Comparison of ENCODE assay signal across 1 fruit fly cellular context in the genomic region with DNA sequence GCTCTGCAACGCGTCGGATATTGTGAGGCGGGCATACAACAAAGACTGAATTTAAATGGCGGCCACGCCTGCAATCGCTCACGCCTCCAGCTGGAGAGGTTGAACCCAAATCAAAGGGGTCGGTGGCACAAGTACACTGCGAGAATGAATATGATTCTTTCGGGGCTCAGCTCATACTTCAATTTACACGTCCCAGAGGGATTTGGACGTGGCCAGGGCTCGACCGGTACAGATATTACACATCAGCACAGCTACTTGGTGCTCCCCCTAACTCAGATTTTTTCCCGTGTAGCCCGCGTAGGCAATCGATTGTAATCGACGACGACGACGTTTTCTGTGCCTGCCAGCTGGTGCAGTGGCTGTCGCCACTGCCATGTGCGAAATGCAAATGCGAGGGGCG.
TF ChIP-seq lines count a peak whose summit lies in the region.

No protein-coding gene starts in this region.

TF ChIP-seq in whole organism, embryonic, 481 proteins besides CTCF, POLR2A, EP300 and RAD21 (continued from another document and continues in another):
- TF ChIP-seq bowl (GFP tag; IDR thresholded peaks at IDR 0.05; lab: Robert Waterston, UW) (peak; percentile 64; the same call in 1 of the 2 replicates), MBD-R2 (GFP tag; IDR thresholded peaks at IDR 0.05; lab: Robert Waterston, UW) (peak; percentile 31), CG12744 (GFP tag; optimal IDR thresholded peaks at IDR 0.05; lab: Kevin White, UChicago) (no peak), CG9932 (GFP tag; IDR thresholded peaks at IDR 0.05; lab: Robert Waterston, UW) (peak; percentile 55; the same call in 1 of the 2 replicates), CG4707 (GFP tag; optimal IDR thresholded peaks at IDR 0.05; lab: Kevin White, UChicago) (no peak), CG8478 (optimal IDR thresholded peaks at IDR 0.05; lab: Kevin White, UChicago) (no peak), CG9437 (GFP tag; optimal IDR thresholded peaks at IDR 0.05; lab: Kevin White, UChicago) (peak; percentile 39), Deaf1 (tag; optimal IDR thresholded peaks at IDR 0.05; lab: Kevin White, UChicago) (peak; percentile 9), dmrt99B (tag; optimal IDR thresholded peaks at IDR 0.05; lab: Kevin White, UChicago) (peak; percentile 91), CG4404 (GFP tag; IDR thresholded peaks at IDR 0.05; lab: Robert Waterston, UW) (peak; percentile 76), peb (GFP tag; IDR thresholded peaks at IDR 0.05; lab: Robert Waterston, UW) (peak; percentile 69; the same call in 1 of the 2 replicates), sens-2 (GFP tag; IDR thresholded peaks at IDR 0.05; lab: Robert Waterston, UW) (peak; percentile 69), MTF-1 (GFP tag; optimal IDR thresholded peaks at IDR 0.05; lab: Kevin White, UChicago; ENCODE audit: borderline replicate concordance) (peak; percentile 64), CG2889 (GFP tag; IDR thresholded peaks at IDR 0.05; lab: Robert Waterston, UW) (peak; percentile 63; the same call in 1 of the 3 replicates), Neu2 (GFP tag; optimal IDR thresholded peaks at IDR 0.05; lab: Kevin White, UChicago; ENCODE audit: borderline replicate concordance) (no peak), CG18476 (GFP tag; optimal IDR thresholded peaks at IDR 0.05; lab: Kevin White, UChicago) (peak; percentile 33), Hmr (GFP tag; optimal IDR thresholded peaks at IDR 0.05; lab: Kevin White, UChicago) (peak; percentile 62), Awh (GFP tag; IDR thresholded peaks at IDR 0.05; lab: Robert Waterston, UW) (peak; percentile 90), Atf-2 (GFP tag; optimal IDR thresholded peaks at IDR 0.05; lab: Kevin White, UChicago) (peak; percentile 59), CG31441 (GFP tag; IDR thresholded peaks at IDR 0.05; lab: Robert Waterston, UW) (peak; percentile 75), ERR (GFP tag; optimal IDR thresholded peaks at IDR 0.05; lab: Kevin White, UChicago) (peak; percentile 13), Nf-YB (GFP tag; optimal IDR thresholded peaks at IDR 0.05; lab: Kevin White, UChicago) (peak; percentile 22), CG9817 (tag; optimal IDR thresholded peaks at IDR 0.05; lab: Kevin White, UChicago) (peak; percentile 70), Fer2 (tag; optimal IDR thresholded peaks at IDR 0.05; lab: Kevin White, UChicago) (no peak), CG3995 (GFP tag; optimal IDR thresholded peaks at IDR 0.05; lab: Kevin White, UChicago) (no peak), CG11695 (GFP tag; IDR thresholded peaks at IDR 0.05; lab: Robert Waterston, UW) (peak; percentile 83; the same call in 2 of the 3 replicates), scrt (GFP tag; optimal IDR thresholded peaks at IDR 0.05; lab: Kevin White, UChicago) (peak; percentile 22), sim (GFP tag; IDR thresholded peaks at IDR 0.05; lab: Robert Waterston, UW) (0 out of 2 replicates have a peak, but pooled peaks have one; percentile 34), hb (GFP tag; IDR thresholded peaks at IDR 0.05; lab: Robert Waterston, UW; ENCODE audit: partially characterized antibody) (no peak), CG15011 (GFP tag; optimal IDR thresholded peaks at IDR 0.05; lab: Kevin White, UChicago) (no peak), Oli (tag; optimal IDR thresholded peaks at IDR 0.05; lab: Kevin White, UChicago) (peak; percentile 79), Side (GFP tag; optimal IDR thresholded peaks at IDR 0.05; lab: Kevin White, UChicago) (peak; percentile 69), CG3407 (GFP tag; optimal IDR thresholded peaks at IDR 0.05; lab: Kevin White, UChicago) (peak; percentile 69), gro (GFP tag; optimal IDR thresholded peaks at IDR 0.05; lab: Kevin White, UChicago) (no peak), Meics (GFP tag; optimal IDR thresholded peaks at IDR 0.05; lab: Kevin White, UChicago) (peak; percentile 57), lmd (GFP tag; IDR thresholded peaks at IDR 0.05; lab: Robert Waterston, UW) (peak; percentile 90), otp (GFP tag; IDR thresholded peaks at IDR 0.05; lab: Robert Waterston, UW) (peak; percentile 83), CG10979 (tag; optimal IDR thresholded peaks at IDR 0.05; lab: Kevin White, UChicago) (peak; percentile 67), esg (GFP tag; conservative IDR thresholded peaks at IDR 0.05; lab: Robert Waterston, UW) (peak; percentile 88), gsb-n (tag; optimal IDR thresholded peaks at IDR 0.05; lab: Kevin White, UChicago) (peak; percentile 48), Nf-YA (GFP tag; IDR thresholded peaks at IDR 0.05; lab: Robert Waterston, UW) (peak; percentile 87), Atf3 (GFP tag; optimal IDR thresholded peaks at IDR 0.05; lab: Kevin White, UChicago) (peak; percentile 63), h (optimal IDR thresholded peaks at IDR 0.05; lab: Kevin White, UChicago) (no peak), Stat92E (GFP tag; optimal IDR thresholded peaks at IDR 0.05; lab: Kevin White, UChicago) (no peak), CG32772 (GFP tag; IDR thresholded peaks at IDR 0.05; lab: Robert Waterston, UW) (peak; percentile 92), Atf6 (GFP tag; IDR thresholded peaks at IDR 0.05; lab: Robert Waterston, UW) (peak; percentile 72; the same call in 1 of the 2 replicates), ftz-f1 (GFP tag; optimal IDR thresholded peaks at IDR 0.05; lab: Kevin White, UChicago) (no peak), crol (GFP tag; IDR thresholded peaks at IDR 0.05; lab: Robert Waterston, UW) (no peak), dimm (GFP tag; IDR thresholded peaks at IDR 0.05; lab: Robert Waterston, UW) (peak; percentile 77), CG15514 (GFP tag; optimal IDR thresholded peaks at IDR 0.05; lab: Kevin White, UChicago) (peak; percentile 48), HmgZ (tag; optimal IDR thresholded peaks at IDR 0.05; lab: Kevin White, UChicago) (peak; percentile 45), fd64A (GFP tag; optimal IDR thresholded peaks at IDR 0.05; lab: Kevin White, UChicago) (peak; percentile 35), CG17829 (tag; optimal IDR thresholded peaks at IDR 0.05; lab: Kevin White, UChicago) (peak; percentile 73), Sry-β (GFP tag; optimal IDR thresholded peaks at IDR 0.05; lab: Kevin White, UChicago) (no peak), CG14441 (GFP tag; IDR thresholded peaks at IDR 0.05; lab: Robert Waterston, UW) (peak; percentile 92), Antp (GFP tag; optimal IDR thresholded peaks at IDR 0.05; lab: Kevin White, UChicago) (peak; percentile 89), hth (optimal IDR thresholded peaks at IDR 0.05; lab: Kevin White, UChicago) (no peak), ttk (GFP tag; IDR thresholded peaks at IDR 0.05; lab: Robert Waterston, UW) (peak; percentile 94), Dip3 (GFP tag; optimal IDR thresholded peaks at IDR 0.05; lab: Kevin White, UChicago) (peak; percentile 47), dm (GFP tag; optimal IDR thresholded peaks at IDR 0.05; lab: Kevin White, UChicago) (peak; percentile 62), kay (GFP tag; optimal IDR thresholded peaks at IDR 0.05; lab: Kevin White, UChicago) (peak; percentile 53), CG17385 (GFP tag; optimal IDR thresholded peaks at IDR 0.05; lab: Kevin White, UChicago) (peak; percentile 66), Optix (GFP tag; IDR thresholded peaks at IDR 0.05; lab: Robert Waterston, UW) (peak; percentile 87), CG7271 (tag; optimal IDR thresholded peaks at IDR 0.05; lab: Kevin White, UChicago) (no peak), ranshi (GFP tag; IDR thresholded peaks at IDR 0.05; lab: Robert Waterston, UW) (peak; percentile 90), disco-r (GFP tag; optimal IDR thresholded peaks at IDR 0.05; lab: Kevin White, UChicago) (peak; percentile 11), CG2199 (GFP tag; IDR thresholded peaks at IDR 0.05; lab: Robert Waterston, UW) (peak; percentile 65; the same call in 1 of the 3 replicates), aop (GFP tag; IDR thresholded peaks at IDR 0.05; lab: Robert Waterston, UW) (peak; percentile 74; the same call in 1 of the 2 replicates), CG32767 (GFP tag; IDR thresholded peaks at IDR 0.05; lab: Robert Waterston, UW) (peak; percentile 41; the same call in 1 of the 2 replicates), CG4282 (GFP tag; optimal IDR thresholded peaks at IDR 0.05; lab: Kevin White, UChicago) (no peak), CG34224 (GFP tag; IDR thresholded peaks at IDR 0.05; lab: Robert Waterston, UW; ENCODE audit: partially characterized antibody) (no peak), oc (tag; optimal IDR thresholded peaks at IDR 0.05; lab: Kevin White, UChicago) (peak; percentile 79), tap (tag; optimal IDR thresholded peaks at IDR 0.05; lab: Kevin White, UChicago) (peak; percentile 75), cas (GFP tag; IDR thresholded peaks at IDR 0.05; lab: Robert Waterston, UW) (no peak), CG13287 (GFP tag; IDR thresholded peaks at IDR 0.05; lab: Robert Waterston, UW; ENCODE audit: partially characterized antibody) (no peak), amos (GFP tag; IDR thresholded peaks at IDR 0.05; lab: Robert Waterston, UW; ENCODE audit: partially characterized antibody) (no peak), klu (GFP tag; IDR thresholded peaks at IDR 0.05; lab: Robert Waterston, UW) (peak; percentile 75), nerfin-1 (tag; optimal IDR thresholded peaks at IDR 0.05; lab: Kevin White, UChicago) (peak; percentile 57), Dbx (GFP tag; IDR thresholded peaks at IDR 0.05; lab: Robert Waterston, UW) (peak; percentile 51; the same call in 1 of the 3 replicates), CG10565 (GFP tag; optimal IDR thresholded peaks at IDR 0.05; lab: Kevin White, UChicago) (no peak), CG14667 (GFP tag; IDR thresholded peaks at IDR 0.05; lab: Robert Waterston, UW) (peak; percentile 89), CG15601 (tag; optimal IDR thresholded peaks at IDR 0.05; lab: Kevin White, UChicago) (peak; percentile 29), CG8944 (GFP tag; optimal IDR thresholded peaks at IDR 0.05; lab: Kevin White, UChicago) (peak; percentile 68), pros (GFP tag; optimal IDR thresholded peaks at IDR 0.05; lab: Kevin White, UChicago) (no peak), CG10462 (GFP tag; optimal IDR thresholded peaks at IDR 0.05; lab: Kevin White, UChicago) (peak; percentile 8), D19B (GFP tag; optimal IDR thresholded peaks at IDR 0.05; lab: Kevin White, UChicago) (no peak), knrl (GFP tag; IDR thresholded peaks at IDR 0.05; lab: Robert Waterston, UW; ENCODE audit: partially characterized antibody) (no peak), CG17359 (tag; optimal IDR thresholded peaks at IDR 0.05; lab: Kevin White, UChicago) (peak; percentile 87), gem (tag; optimal IDR thresholded peaks at IDR 0.05; lab: Kevin White, UChicago) (peak; percentile 78), pnt (GFP tag; optimal IDR thresholded peaks at IDR 0.05; lab: Kevin White, UChicago) (peak; percentile 83), H15 (GFP tag; IDR thresholded peaks at IDR 0.05; lab: Robert Waterston, UW) (peak; percentile 89), NfI (GFP tag; optimal IDR thresholded peaks at IDR 0.05; lab: Kevin White, UChicago) (peak; percentile 70), ci (GFP tag; IDR thresholded peaks at IDR 0.05; lab: Robert Waterston, UW) (peak; percentile 95), salm (tag; optimal IDR thresholded peaks at IDR 0.05; lab: Kevin White, UChicago) (peak; percentile 60), lilli (GFP tag; optimal IDR thresholded peaks at IDR 0.05; lab: Kevin White, UChicago) (peak; percentile 59), CG1233 (GFP tag; optimal IDR thresholded peaks at IDR 0.05; lab: Kevin White, UChicago) (peak; percentile 56), ewg (GFP tag; optimal IDR thresholded peaks at IDR 0.05; lab: Kevin White, UChicago) (peak; percentile 66), CG11504 (tag; optimal IDR thresholded peaks at IDR 0.05; lab: Kevin White, UChicago) (peak; percentile 88), CG6813 (GFP tag; optimal IDR thresholded peaks at IDR 0.05; lab: Kevin White, UChicago) (peak; percentile 63), CG5953 (GFP tag; IDR thresholded peaks at IDR 0.05; lab: Robert Waterston, UW) (peak; percentile 88), inv (GFP tag; IDR thresholded peaks at IDR 0.05; lab: Robert Waterston, UW; ENCODE audit: partially characterized antibody) (no peak), zen2 (GFP tag; IDR thresholded peaks at IDR 0.05; lab: Robert Waterston, UW; ENCODE audit: partially characterized antibody) (no peak), CG12769 (tag; optimal IDR thresholded peaks at IDR 0.05; lab: Kevin White, UChicago) (peak; percentile 86), ap (GFP tag; IDR thresholded peaks at IDR 0.05; lab: Robert Waterston, UW) (peak; percentile 83), CG31365 (tag; optimal IDR thresholded peaks at IDR 0.05; lab: Kevin White, UChicago) (peak; percentile 31), sens (GFP tag; lab: Kevin White, UChicago) (peak; percentile 95), al (GFP tag; IDR thresholded peaks at IDR 0.05; lab: Robert Waterston, UW) (peak; percentile 68), sr (GFP tag; IDR thresholded peaks at IDR 0.05; lab: Robert Waterston, UW) (peak; percentile 89; the same call in 2 of the 3 replicates), CG6683 (GFP tag; optimal IDR thresholded peaks at IDR 0.05; lab: Kevin White, UChicago) (no peak), CG2202 (tag; optimal IDR thresholded peaks at IDR 0.05; lab: Kevin White, UChicago) (no peak), tx (GFP tag; optimal IDR thresholded peaks at IDR 0.05; lab: Kevin White, UChicago) (peak; percentile 57), dan (GFP tag; IDR thresholded peaks at IDR 0.05; lab: Robert Waterston, UW) (peak; percentile 56; the same call in 1 of the 2 replicates), sc (optimal IDR thresholded peaks at IDR 0.05; lab: Kevin White, UChicago) (no peak), sc (GFP tag; optimal IDR thresholded peaks at IDR 0.05; lab: Kevin White, UChicago) (peak; percentile 65), CG16815 (GFP tag; optimal IDR thresholded peaks at IDR 0.05; lab: Kevin White, UChicago) (peak; percentile 42), vvl (GFP tag; IDR thresholded peaks at IDR 0.05; lab: Robert Waterston, UW) (peak; percentile 93), gfzf (GFP tag; optimal IDR thresholded peaks at IDR 0.05; lab: Kevin White, UChicago) (no peak), psq (GFP tag; optimal IDR thresholded peaks at IDR 0.05; lab: Kevin White, UChicago) (no peak), CG13424 (tag; optimal IDR thresholded peaks at IDR 0.05; lab: Kevin White, UChicago) (peak; percentile 80), abd-A (tag; optimal IDR thresholded peaks at IDR 0.05; lab: Kevin White, UChicago) (no peak), CG7372 (GFP tag; IDR thresholded peaks at IDR 0.05; lab: Robert Waterston, UW) (peak; percentile 85), CG17568 (GFP tag; optimal IDR thresholded peaks at IDR 0.05; lab: Kevin White, UChicago) (no peak), az2 (GFP tag; optimal IDR thresholded peaks at IDR 0.05; lab: Kevin White, UChicago) (peak; percentile 71), corto (GFP tag; optimal IDR thresholded peaks at IDR 0.05; lab: Kevin White, UChicago) (no peak), CG7963 (GFP tag; IDR thresholded peaks at IDR 0.05; lab: Robert Waterston, UW; ENCODE audit: partially characterized antibody) (no peak), Kr (GFP tag; optimal IDR thresholded peaks at IDR 0.05; lab: Kevin White, UChicago) (no peak)
